Worm (Caenorhabditis elegans) whole organism, dauer: ENCODE results near the gene C28C12.12.

ENCODE experiments used
- unc-62 ChIP-seq: sonication (generic microtip); optimal IDR thresholded peaks from 2 replicates; lab custom pipeline; 2017; ENCODE audit warnings: missing biosample characterization, missing genetic modification reagents, missing genetic modification characterization

The C28C12.12 gene

ce11 chrIV:8526050-8526449, 29.9 kb upstream of the C28C12.12 start:
- TF ChIP-seq unc-62 = no peak

ce11 chrIV:8523981-8524380, 27.8 kb upstream of the C28C12.12 start:
- TF ChIP-seq unc-62 = no peak

ce11 chrIV:8520594-8520993, 24.4 kb upstream of the C28C12.12 start, which contains the start of gene pkg-2:
Gene pkg-2 (plus strand): TSS chrIV:8520894.
- no peak for TF ChIP-seq unc-62

DNA sequence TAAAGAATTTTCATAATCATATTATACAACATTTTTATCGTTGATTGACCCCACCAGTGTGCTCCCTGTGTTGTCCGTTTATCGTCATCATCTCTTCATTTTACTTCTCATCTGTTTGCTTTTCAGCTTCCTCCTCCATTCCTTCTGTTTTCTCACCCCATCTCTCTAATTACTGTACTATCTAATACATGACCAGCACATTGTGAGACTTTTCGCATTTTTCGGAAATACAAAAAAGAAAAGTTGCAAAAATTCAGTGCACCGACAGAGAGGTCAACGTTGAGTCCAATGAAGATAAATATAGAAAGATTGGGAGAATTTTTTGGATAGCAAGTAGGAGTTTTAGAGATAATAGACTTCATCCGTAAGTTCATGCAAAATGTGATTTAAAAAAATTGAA, 23.8 kb upstream of the C28C12.12 start:
- no peak for TF ChIP-seq unc-62

DNA sequence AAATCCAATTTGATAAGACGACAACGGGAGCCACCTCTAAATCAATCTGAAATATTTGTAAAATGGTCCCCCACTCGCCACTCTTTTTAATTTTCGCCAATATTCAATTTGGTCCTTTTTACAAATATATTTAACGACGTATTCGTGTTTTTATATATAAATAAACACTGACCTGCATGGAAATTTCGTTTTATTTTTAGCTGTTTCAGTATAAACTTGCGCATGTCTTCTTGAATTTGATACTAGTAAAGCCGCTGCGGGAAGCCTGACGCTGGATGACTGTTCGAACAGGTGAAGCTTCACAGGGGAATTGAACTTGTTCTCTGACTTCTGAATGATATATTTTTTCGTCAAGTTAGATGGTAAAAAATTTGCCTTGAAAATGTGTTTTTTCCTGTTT, 18.4 kb upstream of the C28C12.12 start:
- no peak for TF ChIP-seq unc-62

DNA sequence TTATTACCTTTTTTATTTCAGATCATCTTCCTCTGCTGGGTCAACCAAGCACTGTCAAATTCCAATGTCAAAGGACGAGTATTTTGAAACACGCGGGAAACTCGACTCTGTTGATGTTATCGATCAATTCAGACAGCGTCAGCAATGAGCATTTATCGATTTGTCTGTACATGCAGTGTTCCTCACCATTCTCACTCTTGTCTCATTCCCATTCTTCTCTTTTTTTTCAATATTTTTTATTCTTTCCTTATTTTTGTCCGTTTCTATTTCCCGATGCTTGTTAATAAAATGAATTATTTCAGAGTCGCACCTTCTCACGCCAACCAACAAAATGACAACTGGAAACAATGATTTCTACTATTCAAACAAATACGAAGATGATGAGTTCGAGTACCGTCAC, 17.5 kb upstream of the C28C12.12 start, which contains the start of gene cks-1:
Gene cks-1 (plus strand): TSS at position 301 of the 400 bp plus-strand sequence.
- TF ChIP-seq unc-62 = no peak

DNA sequence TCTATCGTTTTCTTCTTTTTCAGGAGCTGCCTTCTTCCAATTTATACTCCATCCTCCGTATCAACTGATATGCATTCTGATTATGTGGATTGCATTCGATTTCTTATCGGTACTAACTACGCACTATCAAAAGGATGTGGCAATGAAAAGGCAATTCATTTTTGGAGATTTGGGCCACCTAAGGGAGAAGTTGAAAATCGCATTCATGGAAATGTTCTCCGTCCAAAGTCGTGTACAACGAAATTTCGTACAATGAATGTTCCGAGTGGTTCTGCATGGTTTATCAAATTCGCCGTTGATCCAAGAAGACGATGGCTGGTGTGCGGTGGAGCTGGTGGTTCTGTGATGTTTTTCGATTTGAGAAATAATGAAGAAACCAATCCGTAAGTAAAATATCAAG, 16.5 kb upstream of the C28C12.12 start, which contains the start of gene C09G4.4:
Gene C09G4.4 (plus strand): TSS at position 301 of the 400 bp plus-strand sequence.
- TF ChIP-seq unc-62 = no peak

DNA sequence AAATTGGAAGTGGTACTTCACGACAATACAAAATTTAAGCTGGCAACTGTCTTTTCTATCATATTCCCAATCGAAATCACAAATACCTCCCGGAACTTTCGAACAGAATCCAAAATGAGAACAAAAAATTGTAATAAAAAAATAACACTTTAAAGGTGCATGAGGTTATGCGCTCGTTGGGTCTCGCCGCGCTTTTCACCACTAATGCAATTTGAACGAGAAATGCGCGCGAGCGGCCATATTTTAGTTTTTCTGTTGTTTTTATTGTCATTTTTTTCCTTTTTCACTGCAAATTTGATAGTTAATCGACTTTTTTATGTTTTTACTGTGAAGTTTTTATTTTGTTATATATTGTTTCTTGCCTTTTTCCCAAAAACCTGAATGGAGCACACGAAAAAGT, 14.9 kb upstream of the C28C12.12 start, which contains the start of gene mes-6:
Gene mes-6 (plus strand): TSS at position 229 of the 400 bp plus-strand sequence.
- no peak for TF ChIP-seq unc-62

DNA sequence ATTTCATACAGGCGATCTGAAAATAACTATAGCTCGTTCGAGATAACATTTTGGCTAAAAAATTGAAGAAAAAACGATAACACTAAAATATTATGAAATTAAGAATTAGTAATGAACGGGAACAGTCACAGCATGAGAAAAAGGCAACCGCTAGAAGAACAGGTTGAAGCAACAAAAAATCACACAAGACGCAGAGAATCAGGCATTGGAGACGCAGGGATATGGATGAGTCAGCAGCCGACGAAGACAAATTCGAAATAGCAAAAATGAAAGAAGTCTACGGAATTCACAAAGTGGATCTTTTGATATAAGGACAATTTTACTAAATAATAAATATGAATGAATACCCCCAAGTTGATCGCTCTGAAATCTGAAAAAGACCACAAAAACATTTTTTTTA, 14.4 kb upstream of the C28C12.12 start, which contains the start of gene tag-77:
Gene tag-77 (minus strand): TSS at position 15 of the 400 bp plus-strand sequence.
- TF ChIP-seq unc-62 = no peak

- no peak for TF ChIP-seq unc-62
Observed at ce11 chrIV:8506034-8506433, 9.9 kb upstream of the C28C12.12 start.

- TF ChIP-seq unc-62 = no peak
Observed at ce11 chrIV:8501382-8501781, 5.2 kb upstream of the C28C12.12 start, which contains the start of gene C28C12.1. Gene C28C12.1 (plus strand): TSS chrIV:8501682.

DNA sequence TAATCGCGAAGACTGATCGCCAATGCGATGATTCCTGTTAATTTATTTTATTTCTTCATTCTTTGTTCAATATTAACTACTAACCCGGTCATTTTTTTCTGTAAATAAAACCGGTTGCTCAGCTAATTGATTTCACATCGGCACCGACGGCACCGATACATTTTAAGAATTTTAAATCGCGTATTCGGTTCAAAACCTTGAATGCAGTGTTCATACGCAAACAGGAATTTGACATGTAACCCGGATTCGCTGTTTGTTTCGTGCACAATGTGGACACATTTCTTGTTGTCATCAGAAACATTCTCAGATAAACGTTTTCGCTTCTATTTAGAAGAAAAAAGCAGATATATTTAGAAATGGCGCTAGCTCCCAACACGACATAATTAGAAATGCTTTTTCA, 3.8 kb upstream of the C28C12.12 start:
- no peak for TF ChIP-seq unc-62

- no peak for TF ChIP-seq unc-62
Observed at ce11 chrIV:8498773-8499360, 2.7 kb upstream of the C28C12.12 start, which contains the start of the genes acdh-13 and mesp-1. Gene acdh-13 (minus strand): TSS chrIV:8498823. Gene mesp-1 (plus strand): TSS chrIV:8499310.

DNA sequence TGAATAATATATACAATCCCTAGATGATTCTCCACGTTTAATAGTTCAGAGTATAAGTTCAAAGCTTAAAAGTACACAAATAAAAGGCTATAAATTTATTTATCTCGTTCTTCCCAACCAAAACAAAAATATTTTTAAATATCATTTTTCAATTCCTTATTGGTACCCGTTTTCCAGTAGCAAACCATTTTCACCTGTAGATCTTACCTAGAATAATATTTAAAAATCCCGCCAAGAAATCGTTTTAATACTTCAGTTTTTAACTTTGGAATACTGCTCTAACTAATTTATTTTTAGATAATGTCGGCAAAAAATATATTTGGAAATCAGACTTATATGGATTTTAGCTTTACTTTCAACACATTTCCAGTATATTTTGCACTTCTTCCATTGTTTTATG, 3.9 kb downstream of the C28C12.12 start, which contains the start of gene sru-7:
Gene sru-7 (plus strand): TSS at position 301 of the 400 bp plus-strand sequence.
- no peak for TF ChIP-seq unc-62

- TF ChIP-seq unc-62 = no peak
Observed at ce11 chrIV:8489915-8490314, 6.2 kb downstream of the C28C12.12 start, which contains the start of gene srlf-2. Gene srlf-2 (plus strand): TSS chrIV:8490215.

- TF ChIP-seq unc-62 = no peak
Observed at ce11 chrIV:8488043-8488442, 8.1 kb downstream of the C28C12.12 start.

- TF ChIP-seq unc-62 = no peak
Observed at ce11 chrIV:8487183-8487582, 9.0 kb downstream of the C28C12.12 start, which contains the start of gene srlf-3. Gene srlf-3 (plus strand): TSS chrIV:8487483.

DNA sequence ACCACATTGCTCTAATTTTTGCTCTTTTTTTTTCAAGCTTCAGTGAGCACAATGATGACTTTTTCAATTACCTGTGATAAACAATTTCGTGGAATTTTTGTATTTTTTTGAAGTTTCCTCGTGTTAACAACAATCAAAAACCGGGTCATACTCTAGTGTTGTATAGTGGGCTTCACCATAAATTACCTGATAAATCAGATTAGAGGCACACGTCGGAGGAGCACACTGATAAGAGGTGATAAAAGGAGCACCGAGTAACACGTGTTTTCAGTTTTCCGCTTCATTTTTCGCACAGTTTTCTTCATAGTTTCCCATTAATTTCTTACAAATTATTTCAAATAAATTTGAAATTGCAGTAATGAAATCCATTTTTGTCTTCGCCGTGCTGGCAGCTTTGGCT, 14.9 kb downstream of the C28C12.12 start, which contains the start of gene spp-8:
Gene spp-8 (plus strand): TSS at position 357 of the 400 bp plus-strand sequence.
- TF ChIP-seq unc-62 = no peak
